Worm (Caenorhabditis elegans): ENCODE measurements around the gene fbxa-32.

ce11 chrIII:1293135-1293534, 24.1 kb upstream of the fbxa-32 start, which contains the start of gene fbxa-36:
- TF ChIP-seq nhr-12 (tag; optimal IDR thresholded peaks at IDR 0.05) (no peak), egl-27 (tag; optimal IDR thresholded peaks at IDR 0.05) (no peak), elt-2 (tag; optimal IDR thresholded peaks at IDR 0.05) (no peak), fkh-10 (GFP tag; optimal IDR thresholded peaks at IDR 0.05) (no peak), tbx-2 (tag; optimal IDR thresholded peaks at IDR 0.05) (no peak), unc-39 (tag; optimal IDR thresholded peaks at IDR 0.05) (no peak), unc-62 (GFP tag; optimal IDR thresholded peaks at IDR 0.05) (no peak), nhr-25 (tag; optimal IDR thresholded peaks at IDR 0.05) (no peak), snpc-4 (tag; optimal IDR thresholded peaks at IDR 0.05) (no peak), nhr-67 (tag; optimal IDR thresholded peaks at IDR 0.05) (no peak), lin-39 (tag; optimal IDR thresholded peaks at IDR 0.05) (no peak), fos-1 (tag; optimal IDR thresholded peaks at IDR 0.05) (no peak), elt-3 (tag; optimal IDR thresholded peaks at IDR 0.05) (no peak), nhr-11 (tag; optimal IDR thresholded peaks at IDR 0.05) (no peak)

Measured in whole organism, L3 larva.